Fruit fly (Drosophila melanogaster) whole organism, prepupa: ENCODE measurements around the gene Ir85a.

Experiments
- CG31627 ChIP-seq: fragments of 200-800 bp; sonication (Bioruptor generic); optimal IDR thresholded peaks from 3 replicates; lab custom pipeline; 2016; ENCODE audit warnings: missing biosample characterization, missing genetic modification characterization
- CG9139 ChIP-seq: fragments of 200-800 bp; sonication (Bioruptor generic); optimal IDR thresholded peaks from 3 replicates; lab custom pipeline; 2017; ENCODE audit warnings: missing biosample characterization, mild to moderate bottlenecking, missing genetic modification characterization
- Eip78C ChIP-seq: fragments of 200-800 bp; sonication (Bioruptor generic); peaks from one replicate; lab custom pipeline; 2016; ENCODE audit warnings: missing biosample characterization, missing genetic modification characterization
- Eip93F ChIP-seq: fragments of 200-800 bp; sonication (Bioruptor generic); optimal IDR thresholded peaks from 2 replicates; lab custom pipeline; 2016; ENCODE audit warnings: missing biosample characterization, mild to moderate bottlenecking, missing genetic modification characterization
- Lpt ChIP-seq: fragments of 200-800 bp; sonication (Bioruptor generic); optimal IDR thresholded peaks from 3 replicates; lab custom pipeline; 2016; ENCODE audit warnings: missing biosample characterization, missing genetic modification characterization
- OdsH ChIP-seq: fragments of 200-800 bp; sonication (Bioruptor generic); optimal IDR thresholded peaks from 3 replicates; lab custom pipeline; 2016; ENCODE audit warnings: missing biosample characterization, missing genetic modification characterization
- ss ChIP-seq, 2 experiments: fragments of 200-800 bp; sonication (Bioruptor generic); optimal IDR thresholded peaks; 2 replicates in 1 of 2; 3 replicates in 1 of 2; lab custom pipeline; 2017 to 2018; ENCODE audit warnings: mild to moderate bottlenecking in 2 of 2, missing biosample characterization in 2 of 2, missing genetic modification characterization in 2 of 2, moderate library complexity in 1 of 2

DNA sequence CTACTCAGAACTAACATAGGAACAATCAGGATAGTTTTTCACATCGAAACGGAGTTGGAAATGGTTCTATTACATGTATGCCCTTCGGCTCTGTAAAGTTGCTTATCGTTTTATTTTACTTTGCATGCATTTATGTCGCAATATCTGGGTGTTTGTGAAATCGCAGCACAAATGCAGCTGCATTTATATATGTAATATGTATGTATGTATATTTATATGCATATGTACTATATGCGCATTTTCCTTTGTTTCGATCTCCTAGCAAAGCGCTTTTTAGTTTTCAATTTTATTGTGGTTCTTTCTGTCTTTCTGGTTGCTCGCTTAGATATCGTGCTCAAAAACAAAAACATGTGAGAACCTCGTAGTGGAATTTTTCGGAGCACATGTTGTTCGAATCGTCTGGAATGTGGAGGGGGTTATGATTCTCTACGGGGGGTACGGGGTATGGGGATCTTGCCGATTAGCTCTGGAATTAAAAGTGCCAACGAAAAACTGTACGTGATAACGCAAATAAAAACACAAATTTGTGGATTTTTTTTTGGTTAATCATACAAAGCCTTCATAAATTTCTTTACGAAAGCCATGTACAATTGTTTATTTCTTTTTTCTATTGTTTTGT lies 19.7 kb downstream of the Ir85a start:
- TF ChIP-seq Eip78C (GFP tag; lab: Kevin White, UChicago): no peak
- no peak for TF ChIP-seq CG31627 (GFP tag; lab: Kevin White, UChicago)
- TF ChIP-seq ss (GFP tag; optimal IDR thresholded peaks at IDR 0.05; lab: Kevin White, UChicago): no peak
- no peak for TF ChIP-seq Lpt (GFP tag; lab: Kevin White, UChicago)
- no peak for TF ChIP-seq CG9139 (GFP tag; lab: Kevin White, UChicago)
- TF ChIP-seq Eip93F: no peak
- no peak for TF ChIP-seq OdsH (GFP tag; lab: Kevin White, UChicago)
